Worm (Caenorhabditis elegans): Measurements from ENCODE around the gene scrm-3.

scrm-3 gene

ce11 chrV:3358267-3358666, 1.3 kb upstream of the scrm-3 start, which contains the start of gene C04E12.5:
Gene C04E12.5 (plus strand): TSS chrV:3358567.
- TF ChIP-seq attf-6 (GFP tag; IDR thresholded peaks at IDR 0.05) (no peak), zim-3 (tag; optimal IDR thresholded peaks at IDR 0.05) (no peak), B0035.1 (tag; optimal IDR thresholded peaks at IDR 0.05) (no peak), nhr-90 (tag; optimal IDR thresholded peaks at IDR 0.05) (no peak), ceh-58 (GFP tag; IDR thresholded peaks at IDR 0.05) (no peak), B0336.3 (GFP tag; IDR thresholded peaks at IDR 0.05) (no peak), B0019.2 (GFP tag; conservative IDR thresholded peaks at IDR 0.05) (no peak), lsl-1 (GFP tag; optimal IDR thresholded peaks at IDR 0.05) (no peak), C06A6.2 (GFP tag; conservative IDR thresholded peaks at IDR 0.05) (no peak), Y53F4B.3 (GFP tag; IDR thresholded peaks at IDR 0.05) (no peak), F39B2.1 (GFP tag; IDR thresholded peaks at IDR 0.05) (no peak), rec-8 (tag; optimal IDR thresholded peaks at IDR 0.05) (no peak), snpc-4 (GFP tag; optimal IDR thresholded peaks at IDR 0.05) (no peak), snpc-4 (tag; optimal IDR thresholded peaks at IDR 0.05) (no peak), ztf-26 (tag; optimal IDR thresholded peaks at IDR 0.05) (no peak), snpc-3.4 (tag; optimal IDR thresholded peaks at IDR 0.05) (no peak), unc-130 (GFP tag; optimal IDR thresholded peaks at IDR 0.05) (no peak), ama-1 (optimal IDR thresholded peaks at IDR 0.05) (no peak), ama-1 (GFP tag; optimal IDR thresholded peaks at IDR 0.05) (no peak), let-607 (tag; optimal IDR thresholded peaks at IDR 0.05) (no peak)

DNA sequence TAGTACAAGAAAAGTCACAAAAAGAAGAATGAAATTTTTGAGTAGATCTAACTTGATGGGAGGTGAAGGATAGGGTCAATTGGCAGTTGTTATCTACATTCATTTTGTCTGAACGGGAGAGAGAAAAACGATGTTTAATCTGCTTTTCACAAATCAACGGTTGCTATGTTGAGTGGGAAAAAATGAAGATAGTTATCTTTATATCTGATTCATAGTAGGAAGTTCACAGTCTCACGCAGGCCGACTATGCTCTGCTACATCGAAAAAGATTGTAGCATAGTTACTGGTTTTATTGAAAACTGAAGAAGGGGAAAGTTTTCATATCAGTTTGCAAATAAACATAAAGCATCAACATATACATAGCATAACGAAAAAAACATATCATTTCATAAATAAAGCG, 1.5 kb downstream of the scrm-3 start:
- TF ChIP-seq ceh-100 (GFP tag; IDR thresholded peaks at IDR 0.05) (no peak), snpc-3.4 (tag; optimal IDR thresholded peaks at IDR 0.05) (no peak), gei-17 (GFP tag; optimal IDR thresholded peaks at IDR 0.05) (no peak), chd-7 (tag; optimal IDR thresholded peaks at IDR 0.05) (no peak), attf-5 (GFP tag; optimal IDR thresholded peaks at IDR 0.05) (no peak), D2030.7 (GFP tag; IDR thresholded peaks at IDR 0.05) (no peak), ztf-28 (GFP tag; IDR thresholded peaks at IDR 0.05) (no peak), mxl-1 (tag; optimal IDR thresholded peaks at IDR 0.05) (no peak), F22D6.2 (tag; optimal IDR thresholded peaks at IDR 0.05) (no peak)

DNA sequence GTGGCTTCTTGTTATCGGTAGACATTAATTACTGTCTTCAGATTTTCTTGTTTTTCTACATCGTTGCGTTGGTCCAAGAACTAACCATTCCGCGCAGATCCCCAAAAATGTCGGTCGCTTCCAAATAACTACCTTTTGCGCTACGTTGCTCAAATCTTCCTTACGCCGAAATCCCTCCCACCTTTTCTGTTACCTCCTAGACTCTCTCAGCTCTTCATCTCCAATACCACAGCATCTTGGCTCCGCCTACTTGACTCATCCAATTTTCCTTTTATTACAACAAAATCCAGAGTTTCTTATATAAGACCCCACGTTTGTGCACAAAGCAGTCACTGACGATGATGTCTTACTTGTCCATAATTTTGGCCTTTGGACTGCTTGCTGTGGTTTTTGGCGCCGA, 4.1 kb downstream of the scrm-3 start, which contains the start of gene C17B7.12:
Gene C17B7.12 (plus strand): TSS at position 301 of the 400 bp plus-strand sequence.
- TF ChIP-seq somi-1 (GFP tag; optimal IDR thresholded peaks at IDR 0.05) (no peak), snpc-3.4 (tag; optimal IDR thresholded peaks at IDR 0.05) (no peak), akir-1 (GFP tag; optimal IDR thresholded peaks at IDR 0.05) (no peak), B0261.1 (tag; optimal IDR thresholded peaks at IDR 0.05) (no peak), dpff-1 (tag; optimal IDR thresholded peaks at IDR 0.05) (no peak), F10E7.11 (tag; optimal IDR thresholded peaks at IDR 0.05) (no peak), Y95B8A.8 (GFP tag; IDR thresholded peaks at IDR 0.05) (no peak), F23B12.7 (tag; optimal IDR thresholded peaks at IDR 0.05; ENCODE audit: insufficient read depth) (no peak), fkh-3 (tag; optimal IDR thresholded peaks at IDR 0.05) (no peak), tlf-1 (GFP tag; optimal IDR thresholded peaks at IDR 0.05) (no peak), pbrm-1 (GFP tag; IDR thresholded peaks at IDR 0.05) (no peak), egl-18 (GFP tag; IDR thresholded peaks at IDR 0.05) (no peak), nhr-120 (GFP tag; IDR thresholded peaks at IDR 0.05) (no peak), F57C9.4 (tag; optimal IDR thresholded peaks at IDR 0.05) (no peak), F39B2.1 (GFP tag; IDR thresholded peaks at IDR 0.05) (no peak), lag-1 (GFP tag; IDR thresholded peaks at IDR 0.05) (no peak), F22D6.2 (tag; optimal IDR thresholded peaks at IDR 0.05) (no peak)
